Worm (Caenorhabditis elegans) whole organism, L4/young adult: ENCODE measurements around the gene T22D1.3.

Source experiments
- W03F9.2 ChIP-seq: fragments of 150-350 bp; optimal IDR thresholded peaks from 2 replicates; lab custom pipeline; 2014; ENCODE audit warnings: missing biosample characterization, missing genetic modification characterization
- dao-5 ChIP-seq: sonication (generic microtip); optimal IDR thresholded peaks from 2 replicates; lab custom pipeline; 2016; ENCODE audit warnings: missing genotype, missing genetic modification characterization, moderate library complexity, missing compliant biosample characterization
- him-1 ChIP-seq: sonication (generic microtip); optimal IDR thresholded peaks from 2 replicates; lab custom pipeline; 2016; ENCODE audit warnings: missing genotype, missing genetic modification reagents, missing genetic modification characterization, missing compliant biosample characterization

- no peak for TF ChIP-seq dao-5
- no peak for TF ChIP-seq him-1 (tag; lab: Kevin White, UChicago)
- no peak for TF ChIP-seq W03F9.2
Measured at ce11 chrIV:6937548-6937947, 24.2 kb downstream of the T22D1.3 start, which contains the start of gene npr-12.
